Worm (Caenorhabditis elegans) whole organism, midembryonic: Measurements from ENCODE around the gene clec-3.

ENCODE experiments used
- T22C8.4 ChIP-seq: fragments of 200-800 bp; sonication (Bioruptor generic); IDR thresholded peaks from 2 replicates; pipeline ENCODE4 v1.3.6; 2022; ENCODE audit warnings: missing genetic modification characterization, missing compliant biosample characterization
- cog-1 ChIP-seq: sonication (generic microtip); optimal IDR thresholded peaks from 2 replicates; lab custom pipeline; 2016; ENCODE audit warnings: missing genetic modification characterization, missing compliant biosample characterization
- flt-1 ChIP-seq: fragments of 200-800 bp; sonication (Bioruptor generic); IDR thresholded peaks from 2 replicates; pipeline ENCODE4 v1.3.6; 2022; ENCODE audit warnings: missing genetic modification characterization, missing compliant biosample characterization
- klf-2 ChIP-seq: fragments of 200-800 bp; sonication (Bioruptor generic); conservative IDR thresholded peaks from 2 replicates; pipeline ENCODE4 v1.3.6; 2022; ENCODE audit warnings: missing genetic modification reagents, missing genetic modification characterization, missing compliant biosample characterization
- med-1 ChIP-seq: sonication (generic microtip); optimal IDR thresholded peaks from 2 replicates; lab custom pipeline; 2017; ENCODE audit warnings: missing genetic modification characterization, mild to moderate bottlenecking, missing compliant biosample characterization, antibody characterized with exemption, missing genetic modification reagents; ENCODE audit not compliant: insufficient read depth
- ref-1 ChIP-seq: fragments of 200-800 bp; sonication (Bioruptor generic); conservative IDR thresholded peaks from 2 replicates; pipeline ENCODE4 v1.3.6; 2022; ENCODE audit warnings: missing genetic modification reagents, missing genetic modification characterization, missing compliant biosample characterization
- tab-1 ChIP-seq: fragments of 200-800 bp; sonication (Bioruptor generic); IDR thresholded peaks from 2 replicates; pipeline ENCODE4 v1.3.6; 2022; ENCODE audit warnings: missing genetic modification characterization, missing compliant biosample characterization
- ztf-23 ChIP-seq: fragments of 200-800 bp; sonication (Bioruptor generic); IDR thresholded peaks from 2 replicates; pipeline ENCODE4 v1.3.6; 2022; ENCODE audit warnings: missing genetic modification reagents, missing genetic modification characterization, missing compliant biosample characterization
- ztf-29 ChIP-seq: fragments of 200-800 bp; sonication (Bioruptor generic); IDR thresholded peaks from 2 replicates; pipeline ENCODE4 v1.3.6; 2022; ENCODE audit warnings: missing genetic modification reagents, missing genetic modification characterization, missing compliant biosample characterization

clec-3 gene

DNA sequence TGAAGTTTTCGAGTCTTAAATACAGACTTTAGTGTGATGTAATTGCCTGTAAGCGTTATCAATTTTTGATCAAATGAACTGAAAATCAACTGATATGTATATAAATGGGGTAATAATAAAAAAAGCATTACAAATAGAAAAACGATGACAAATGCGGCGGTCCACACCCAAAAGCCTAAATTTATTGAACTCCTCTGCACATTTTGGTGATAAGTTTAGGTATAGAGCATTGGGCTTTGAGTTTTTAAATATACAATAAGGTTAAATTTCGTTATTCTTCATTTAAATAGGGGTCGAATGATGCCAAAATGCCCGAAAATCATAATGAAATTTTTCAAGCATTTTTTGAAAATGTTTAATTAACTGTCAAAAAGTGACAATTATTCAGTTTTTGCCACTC, at the start of gene clec-3:
TSS of gene clec-3 (minus strand) at position 101 of the 400 bp plus-strand sequence.
- TF ChIP-seq T22C8.4 (GFP tag; lab: Robert Waterston, UW) (no peak), cog-1 (tag; lab: Kevin White, UChicago) (no peak)

DNA sequence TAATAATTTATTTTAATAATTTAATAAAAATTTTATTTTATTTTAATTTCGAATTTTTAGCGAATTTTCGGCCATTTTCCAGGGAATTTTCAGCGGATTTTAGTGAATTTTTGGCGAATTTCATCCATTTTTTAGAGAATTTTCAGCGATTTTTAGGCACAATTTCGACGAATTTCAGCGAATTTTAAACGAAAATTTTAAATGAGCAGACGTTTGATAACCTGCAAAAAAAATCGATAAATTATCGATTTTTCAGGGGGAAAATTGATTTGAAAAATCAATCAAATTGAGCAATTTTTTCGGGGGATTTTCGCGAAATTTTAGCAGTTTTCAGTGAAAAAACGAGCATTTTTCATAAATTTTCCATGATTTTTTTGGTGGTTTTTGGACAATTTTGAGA, 48.9 kb upstream of the clec-3 start:
- peak; percentile 21; the same call in 1 of the 2 replicates for TF ChIP-seq T22C8.4 (GFP tag; lab: Robert Waterston, UW)
- TF ChIP-seq tab-1 (GFP tag; lab: Robert Waterston, UW), result no peak
- no peak for TF ChIP-seq ztf-29
- TF ChIP-seq cog-1 (tag; lab: Kevin White, UChicago), result no peak
- TF ChIP-seq ztf-23 (GFP tag; lab: Robert Waterston, UW), result no peak
- no peak for TF ChIP-seq med-1 (GFP tag; lab: Kevin White, UChicago)
- no peak for TF ChIP-seq ref-1
- TF ChIP-seq klf-2 (GFP tag; lab: Robert Waterston, UW), result no peak
- no peak for TF ChIP-seq flt-1 (GFP tag; lab: Robert Waterston, UW)

DNA sequence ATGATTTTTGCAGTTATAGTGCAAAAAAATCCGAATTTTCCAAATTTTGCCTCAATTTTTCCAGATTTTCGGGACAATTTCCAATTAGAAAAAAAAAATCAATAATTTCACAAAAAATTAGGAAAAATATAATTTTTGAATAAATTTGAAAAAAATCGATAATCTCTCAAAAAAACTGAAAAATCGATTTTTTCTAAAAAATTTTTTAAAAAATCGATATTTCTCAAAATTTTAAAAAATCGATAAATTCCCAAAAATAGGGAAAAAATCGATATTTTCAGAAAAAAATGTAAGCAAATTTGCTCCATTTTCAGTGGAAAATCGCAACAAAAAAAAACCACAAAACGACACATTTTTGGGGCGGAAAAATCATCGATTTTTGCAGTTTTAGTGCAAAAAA, 48.2 kb upstream of the clec-3 start:
- TF ChIP-seq T22C8.4 (GFP tag; lab: Robert Waterston, UW) (peak; percentile 89), flt-1 (GFP tag; lab: Robert Waterston, UW) (no peak)

DNA sequence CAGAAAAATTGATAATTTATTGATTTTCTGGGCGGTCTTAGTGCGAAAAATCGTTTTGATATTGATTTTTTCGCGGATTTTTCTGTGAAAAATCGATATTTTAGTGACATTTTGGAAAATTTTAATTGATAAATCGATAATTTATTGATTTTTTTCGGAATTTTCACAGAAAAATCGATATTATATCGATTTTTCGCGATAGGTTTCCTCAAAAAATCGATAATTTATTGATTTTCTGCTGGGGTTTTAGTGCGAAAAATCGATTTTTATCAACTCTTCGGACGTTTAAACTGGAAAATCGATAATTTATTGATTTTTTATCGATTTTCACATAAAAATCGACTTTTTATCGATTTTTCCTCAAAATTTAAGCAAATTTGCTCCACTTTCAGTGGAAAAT, 47.7 kb upstream of the clec-3 start:
- TF ChIP-seq cog-1 (tag; lab: Kevin White, UChicago) (no peak), med-1 (GFP tag; lab: Kevin White, UChicago) (no peak), T22C8.4 (GFP tag; lab: Robert Waterston, UW) (peak; percentile 67; the same call in 1 of the 2 replicates)

DNA sequence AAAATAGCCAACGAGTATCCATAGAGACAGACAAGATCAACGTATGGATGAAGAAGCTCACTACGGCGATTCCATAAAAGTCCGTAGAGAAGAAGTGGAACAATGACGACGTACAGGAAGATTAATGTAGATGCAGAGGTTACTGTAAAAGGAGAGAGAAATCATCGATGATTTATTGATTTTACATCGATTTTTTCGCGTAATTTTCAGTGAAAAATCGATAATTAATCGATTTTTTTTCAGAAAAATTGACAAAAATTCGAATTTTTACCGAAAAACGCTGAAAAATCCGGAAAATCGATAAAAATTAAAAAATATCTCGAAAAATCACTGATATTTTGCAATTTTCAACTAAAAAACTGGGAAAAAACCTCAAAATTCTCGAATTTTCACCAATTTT, 46.7 kb upstream of the clec-3 start:
- no peak for TF ChIP-seq klf-2 (GFP tag; lab: Robert Waterston, UW)
- no peak for TF ChIP-seq ztf-29
- TF ChIP-seq tab-1 (GFP tag; lab: Robert Waterston, UW), result no peak
- 0 out of 2 replicates have a peak, but pooled peaks have one; percentile 50 for TF ChIP-seq T22C8.4 (GFP tag; lab: Robert Waterston, UW)
- TF ChIP-seq med-1 (GFP tag; lab: Kevin White, UChicago), result no peak

- no peak for TF ChIP-seq ztf-29
- TF ChIP-seq cog-1 (tag; lab: Kevin White, UChicago), result no peak
- no peak for TF ChIP-seq tab-1 (GFP tag; lab: Robert Waterston, UW)
Measured at ce11 chrII:3065086-3065485, 45.4 kb upstream of the clec-3 start.

DNA sequence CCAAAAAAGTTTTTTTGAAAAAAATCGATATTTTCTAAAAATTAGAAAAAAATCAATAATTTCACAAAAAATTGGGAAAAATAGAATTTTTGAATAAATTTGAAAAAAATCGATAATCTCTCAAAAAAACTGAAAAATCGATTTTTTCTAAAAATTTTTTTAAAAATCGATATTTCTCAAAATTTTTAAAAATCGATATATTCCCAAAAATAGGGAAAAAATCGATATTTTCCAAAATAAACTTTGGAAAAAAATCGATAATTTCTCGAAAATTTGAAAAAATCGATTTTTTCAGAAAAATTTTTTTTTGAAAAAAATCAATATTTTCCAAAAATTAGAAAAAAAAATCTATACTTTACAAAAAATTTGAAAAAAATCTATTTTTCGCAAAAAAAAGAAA, 44.9 kb upstream of the clec-3 start:
- TF ChIP-seq T22C8.4 (GFP tag; lab: Robert Waterston, UW) (peak; percentile 75), med-1 (GFP tag; lab: Kevin White, UChicago) (no peak), klf-2 (GFP tag; lab: Robert Waterston, UW) (no peak), ref-1 (no peak)

- no peak for TF ChIP-seq med-1 (GFP tag; lab: Kevin White, UChicago)
- no peak for TF ChIP-seq cog-1 (tag; lab: Kevin White, UChicago)
- no peak for TF ChIP-seq ztf-23 (GFP tag; lab: Robert Waterston, UW)
- no peak for TF ChIP-seq ref-1
- TF ChIP-seq T22C8.4 (GFP tag; lab: Robert Waterston, UW), result peak; percentile 93
- TF ChIP-seq tab-1 (GFP tag; lab: Robert Waterston, UW), result no peak
Measured at ce11 chrII:3063984-3064383, 44.3 kb upstream of the clec-3 start.

ce11 chrII:3063366-3063765, 43.7 kb upstream of the clec-3 start:
- TF ChIP-seq med-1 (GFP tag; lab: Kevin White, UChicago) (no peak), ztf-23 (GFP tag; lab: Robert Waterston, UW) (no peak), T22C8.4 (GFP tag; lab: Robert Waterston, UW) (peak; percentile 88)

ce11 chrII:3062876-3063275, 43.2 kb upstream of the clec-3 start:
- TF ChIP-seq klf-2 (GFP tag; lab: Robert Waterston, UW) (no peak), T22C8.4 (GFP tag; lab: Robert Waterston, UW) (peak; percentile 41)

DNA sequence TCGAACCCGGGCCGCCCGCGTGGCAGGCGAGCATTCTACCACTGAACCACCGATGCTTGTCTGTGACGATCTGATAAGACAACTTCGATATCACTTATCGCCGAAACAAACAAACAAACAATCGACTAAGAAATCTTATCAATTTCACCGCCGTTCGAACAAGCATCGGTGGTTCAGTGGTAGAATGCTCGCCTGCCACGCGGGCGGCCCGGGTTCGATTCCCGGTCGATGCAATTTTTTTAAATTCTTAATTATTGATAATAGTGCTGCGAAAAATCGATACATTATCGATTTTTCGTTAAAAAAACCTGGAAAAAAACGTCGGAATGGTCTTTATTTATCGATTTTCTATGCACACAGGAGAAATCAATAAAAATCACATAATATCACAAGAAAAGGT, 42.5 kb upstream of the clec-3 start:
- TF ChIP-seq cog-1 (tag; lab: Kevin White, UChicago) (no peak), med-1 (GFP tag; lab: Kevin White, UChicago) (no peak), klf-2 (GFP tag; lab: Robert Waterston, UW) (no peak), ztf-29 (no peak), ref-1 (no peak), ztf-23 (GFP tag; lab: Robert Waterston, UW) (no peak), tab-1 (GFP tag; lab: Robert Waterston, UW) (0 out of 2 replicates have a peak, but pooled peaks have one; percentile 38), flt-1 (GFP tag; lab: Robert Waterston, UW) (peak; percentile 62; the same call in 1 of the 2 replicates), T22C8.4 (GFP tag; lab: Robert Waterston, UW) (peak; percentile 58)

DNA sequence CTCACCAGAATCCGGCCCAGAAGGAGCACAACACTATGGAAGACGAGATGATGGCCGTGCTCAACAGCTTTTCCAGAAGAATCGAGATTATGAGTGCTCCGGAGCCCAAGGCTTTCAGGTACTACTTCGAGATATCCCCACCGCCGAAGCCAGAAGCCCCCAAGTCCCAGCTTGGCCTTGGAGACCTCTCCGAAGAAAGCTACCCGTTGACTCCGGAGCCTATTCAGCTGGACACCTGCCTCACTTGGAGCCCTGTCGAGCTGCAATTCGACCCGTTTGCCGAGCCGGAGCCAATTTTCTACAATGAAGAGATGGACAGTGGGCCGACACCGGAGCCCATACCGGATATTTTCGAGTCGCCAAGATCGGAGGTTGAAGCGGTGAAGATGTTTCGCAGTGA, 41.9 kb upstream of the clec-3 start:
- no peak for TF ChIP-seq ref-1
- TF ChIP-seq tab-1 (GFP tag; lab: Robert Waterston, UW), result no peak
- no peak for TF ChIP-seq T22C8.4 (GFP tag; lab: Robert Waterston, UW)
- no peak for TF ChIP-seq cog-1 (tag; lab: Kevin White, UChicago)
- TF ChIP-seq flt-1 (GFP tag; lab: Robert Waterston, UW), result no peak
- TF ChIP-seq med-1 (GFP tag; lab: Kevin White, UChicago), result no peak
- no peak for TF ChIP-seq ztf-23 (GFP tag; lab: Robert Waterston, UW)
- no peak for TF ChIP-seq klf-2 (GFP tag; lab: Robert Waterston, UW)
- TF ChIP-seq ztf-29, result no peak
